Worm (Caenorhabditis elegans) whole organism, L4/young adult: ENCODE measurements around the gene uggt-1.

Experiments used
- W03F9.2 ChIP-seq: fragments of 150-350 bp; optimal IDR thresholded peaks from 2 replicates; lab custom pipeline; 2014; ENCODE audit warnings: missing biosample characterization, missing genetic modification characterization
- dao-5 ChIP-seq: sonication (generic microtip); optimal IDR thresholded peaks from 2 replicates; lab custom pipeline; 2016; ENCODE audit warnings: missing genotype, missing genetic modification characterization, moderate library complexity, missing compliant biosample characterization
- him-1 ChIP-seq: sonication (generic microtip); optimal IDR thresholded peaks from 2 replicates; lab custom pipeline; 2016; ENCODE audit warnings: missing genotype, missing genetic modification reagents, missing genetic modification characterization, missing compliant biosample characterization

DNA sequence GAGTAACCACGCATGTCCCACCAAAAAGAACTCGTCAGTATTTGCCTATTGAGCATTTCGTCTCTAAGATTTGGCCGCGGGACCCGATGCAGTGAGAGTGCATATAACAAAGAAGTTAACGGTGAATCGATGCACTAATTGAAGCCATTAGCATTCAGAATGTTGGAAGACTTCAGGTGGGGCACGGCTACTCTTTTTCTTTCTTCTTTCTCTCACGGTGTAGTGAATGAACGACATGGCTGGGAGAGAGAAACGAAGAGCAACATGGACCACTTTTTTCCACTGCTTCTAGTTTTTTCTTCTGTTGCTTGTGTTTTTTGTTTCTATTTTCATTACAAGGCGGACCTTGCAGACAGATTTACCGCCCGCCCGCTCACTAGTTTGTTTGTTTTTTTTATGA is 40.3 kb upstream of the uggt-1 start:
- TF ChIP-seq him-1 (tag; lab: Kevin White, UChicago) (no peak), dao-5 (tag; lab: Kevin White, UChicago) (no peak), W03F9.2 (tag; lab: Kevin White, UChicago) (no peak)
